Fruit fly (Drosophila melanogaster): Measurements from ENCODE around the gene abs.

dm6 chr3R:4246578-4247070 lies 13.8 kb downstream of the abs start, which contains the start of gene TwdlF:
- TF ChIP-seq CTCF (optimal IDR thresholded peaks at IDR 0.05) (no peak), CG8478 (optimal IDR thresholded peaks at IDR 0.05) (no peak)

Data from S2 (cell line).